Fruit fly (Drosophila melanogaster): ENCODE measurements around the gene Pbp95.
A peak's percentile ranks its signal among the peaks of the same experiment; 100 is the strongest.

Gene Pbp95

DNA sequence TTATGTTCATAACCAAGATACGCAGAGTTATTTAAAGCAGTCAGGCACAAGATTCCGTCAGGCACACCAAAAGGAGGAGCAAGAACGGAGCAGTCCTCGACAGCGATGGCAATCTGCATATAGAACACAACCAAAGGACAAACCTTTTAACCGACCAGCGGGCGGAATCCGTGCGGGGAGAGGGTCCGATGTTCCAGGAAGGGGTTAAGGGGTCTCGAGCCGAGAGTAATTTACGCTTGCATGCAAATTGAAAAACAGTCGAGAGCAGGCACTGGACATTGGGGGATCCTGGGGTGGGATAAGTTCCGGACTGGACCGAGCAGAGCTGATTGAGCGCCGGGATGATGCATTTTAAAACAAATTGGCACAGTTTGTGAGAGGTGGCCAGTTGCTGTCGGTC, 43.0 kb upstream of the Pbp95 start:
- TF ChIP-seq mam (GFP tag; optimal IDR thresholded peaks at IDR 0.05) (no peak), CG4617 (GFP tag; optimal IDR thresholded peaks at IDR 0.05; ENCODE audit: borderline replicate concordance) (no peak), Hr51 (GFP tag; optimal IDR thresholded peaks at IDR 0.05) (no peak), Camta (GFP tag; optimal IDR thresholded peaks at IDR 0.05) (no peak), CG8290 (GFP tag; optimal IDR thresholded peaks at IDR 0.05) (no peak), CG8290 (tag; optimal IDR thresholded peaks at IDR 0.05) (no peak), CG14441 (GFP tag; IDR thresholded peaks at IDR 0.05) (no peak), Hmx (GFP tag; optimal IDR thresholded peaks at IDR 0.05) (no peak), CG7963 (GFP tag; IDR thresholded peaks at IDR 0.05; ENCODE audit: partially characterized antibody) (no peak), CG6254 (GFP tag; optimal IDR thresholded peaks at IDR 0.05) (no peak), CG16815 (GFP tag; optimal IDR thresholded peaks at IDR 0.05) (no peak), YL-1 (GFP tag; optimal IDR thresholded peaks at IDR 0.05) (no peak), CG11504 (tag; optimal IDR thresholded peaks at IDR 0.05) (no peak), H2.0 (GFP tag; IDR thresholded peaks at IDR 0.05) (no peak), CG3995 (GFP tag; optimal IDR thresholded peaks at IDR 0.05) (no peak), CG1603 (tag; optimal IDR thresholded peaks at IDR 0.05) (no peak), dm (GFP tag; optimal IDR thresholded peaks at IDR 0.05) (no peak), nerfin-1 (tag; optimal IDR thresholded peaks at IDR 0.05) (no peak), trh (GFP tag; optimal IDR thresholded peaks at IDR 0.05) (no peak), CG7786 (GFP tag; optimal IDR thresholded peaks at IDR 0.05) (no peak)

DNA sequence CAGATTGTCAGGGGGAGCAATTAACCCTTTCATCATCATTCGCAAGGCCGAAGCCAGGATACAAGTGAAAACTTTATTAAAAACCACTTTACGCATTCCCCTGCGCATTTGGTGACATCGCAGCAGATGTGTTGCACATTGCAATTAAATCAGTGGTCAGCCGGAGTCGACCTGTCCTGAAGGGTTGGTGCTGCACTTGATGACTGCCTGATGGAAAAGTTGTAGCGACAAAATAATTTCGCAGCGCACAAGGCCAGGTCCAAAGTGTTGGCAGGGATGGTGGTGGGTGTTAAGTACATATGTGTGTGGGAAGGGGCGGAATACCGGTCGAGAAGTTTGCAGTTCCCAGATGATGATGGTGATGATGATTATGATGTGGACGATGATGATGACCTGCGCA, 41.4 kb upstream of the Pbp95 start:
- peak; percentile 33 for TF ChIP-seq tap (tag; optimal IDR thresholded peaks at IDR 0.05)
- TF ChIP-seq CG2199 (GFP tag; IDR thresholded peaks at IDR 0.05): 0 out of 3 replicates have a peak, but pooled peaks have one; percentile 52
- TF ChIP-seq nerfin-1 (tag; optimal IDR thresholded peaks at IDR 0.05): peak; percentile 78
- no peak for TF ChIP-seq Dip2 (GFP tag; IDR thresholded peaks at IDR 0.05)
- no peak for TF ChIP-seq dysf (GFP tag; IDR thresholded peaks at IDR 0.05)

DNA sequence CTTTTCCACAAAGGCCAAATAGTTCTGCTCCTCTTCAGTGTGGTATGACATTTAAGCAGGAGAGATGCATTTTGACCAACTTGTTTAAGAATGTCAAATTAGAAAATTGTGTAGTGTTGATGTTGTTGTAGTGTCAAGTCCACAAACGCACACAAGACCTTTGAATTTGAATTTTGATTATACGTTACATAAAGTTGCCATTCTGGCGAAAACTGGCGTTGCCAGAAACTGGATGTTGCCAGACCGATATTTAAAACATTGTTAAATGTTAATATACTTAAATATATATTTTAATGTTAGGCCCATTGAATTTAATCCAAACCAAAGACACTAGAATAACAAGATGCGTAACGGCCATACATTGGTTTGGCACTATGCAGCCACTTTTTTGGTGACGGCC, 40.5 kb upstream of the Pbp95 start:
- peak; percentile 9 for TF ChIP-seq CG10267 (tag; optimal IDR thresholded peaks at IDR 0.05)
- peak; percentile 18 for TF ChIP-seq trem (tag; optimal IDR thresholded peaks at IDR 0.05)
- TF ChIP-seq pzg (GFP tag; optimal IDR thresholded peaks at IDR 0.05): peak; percentile 48
- TF ChIP-seq Six4 (GFP tag; optimal IDR thresholded peaks at IDR 0.05): no peak
- peak; percentile 11 for TF ChIP-seq BEAF-32 (GFP tag; optimal IDR thresholded peaks at IDR 0.05)
- TF ChIP-seq stwl (tag; optimal IDR thresholded peaks at IDR 0.05): peak; percentile 11
- TF ChIP-seq Scr (GFP tag; IDR thresholded peaks at IDR 0.05; ENCODE audit: partially characterized antibody): peak; percentile 47; the same call in 1 of the 2 replicates
- peak; percentile 42; the same call in 1 of the 2 replicates for TF ChIP-seq CG32532 (GFP tag; IDR thresholded peaks at IDR 0.05)
- peak; percentile 18; the same call in 1 of the 2 replicates for TF ChIP-seq MBD-R2 (GFP tag; IDR thresholded peaks at IDR 0.05)
- TF ChIP-seq Ada2b (GFP tag; IDR thresholded peaks at IDR 0.05): peak; percentile 30; the same call in 1 of the 2 replicates
- peak; percentile 32; the same call in 1 of the 4 replicates for TF ChIP-seq Dll (GFP tag; IDR thresholded peaks at IDR 0.05; ENCODE audit: partially characterized antibody)
- TF ChIP-seq CG12104 (GFP tag; optimal IDR thresholded peaks at IDR 0.05): no peak
- TF ChIP-seq CG14710 (tag; optimal IDR thresholded peaks at IDR 0.05): peak; percentile 19
- TF ChIP-seq Med (GFP tag): peak; percentile 34
- peak; percentile 91 for TF ChIP-seq Myb (GFP tag; optimal IDR thresholded peaks at IDR 0.05)
- no peak for TF ChIP-seq CG16815 (GFP tag; optimal IDR thresholded peaks at IDR 0.05)
- no peak for TF ChIP-seq Ravus (GFP tag; IDR thresholded peaks at IDR 0.05)
- no peak for TF ChIP-seq Oli (tag; optimal IDR thresholded peaks at IDR 0.05)
- TF ChIP-seq CG1603 (tag; optimal IDR thresholded peaks at IDR 0.05): peak; percentile 29
- TF ChIP-seq CG8089 (GFP tag; optimal IDR thresholded peaks at IDR 0.05): no peak
- no peak for TF ChIP-seq hkb (optimal IDR thresholded peaks at IDR 0.05)
- peak; percentile 39; the same call in 1 of the 2 replicates for TF ChIP-seq hkb (GFP tag; IDR thresholded peaks at IDR 0.05)
- TF ChIP-seq otp (GFP tag; IDR thresholded peaks at IDR 0.05): no peak
- TF ChIP-seq unc-4 (GFP tag; IDR thresholded peaks at IDR 0.05; ENCODE audit: partially characterized antibody): 0 out of 2 replicates have a peak, but pooled peaks have one; percentile 22
- peak; percentile 4 for TF ChIP-seq CG11504 (tag; optimal IDR thresholded peaks at IDR 0.05)
- peak; percentile 37 for TF ChIP-seq CG15514 (GFP tag; optimal IDR thresholded peaks at IDR 0.05)
- TF ChIP-seq E2f2 (GFP tag; IDR thresholded peaks at IDR 0.05): peak; percentile 74
- TF ChIP-seq Dp (GFP tag; optimal IDR thresholded peaks at IDR 0.05): peak; percentile 72

Data from whole organism, embryonic.